Worm (Caenorhabditis elegans) whole organism, late embryonic: Measurements from ENCODE around the gene inx-5.
A peak's percentile ranks its signal among the peaks of the same experiment; 100 is the strongest.
"Not testable (repeated sequence)": the region's sequence is repeated elsewhere in the genome, so short reads cannot be mapped to it uniquely, and the experiment has no call there.

Experiments used
- C08G9.2 ChIP-seq: sonication (generic microtip); optimal IDR thresholded peaks from 2 replicates; lab custom pipeline; 2016; ENCODE audit warnings: mild to moderate bottlenecking, missing genetic modification characterization, moderate library complexity, missing compliant biosample characterization
- F13H6.1 ChIP-seq: sonication (generic microtip); optimal IDR thresholded peaks from 2 replicates; lab custom pipeline; 2016; ENCODE audit warnings: missing genetic modification characterization, missing compliant biosample characterization
- K02D7.2 ChIP-seq: sonication (generic microtip); optimal IDR thresholded peaks from 2 replicates; lab custom pipeline; 2017; ENCODE audit warnings: mild to moderate bottlenecking, missing genetic modification characterization, missing compliant biosample characterization
- K09A11.1 ChIP-seq: sonication (generic microtip); optimal IDR thresholded peaks from 2 replicates; lab custom pipeline; 2017; ENCODE audit warnings: antibody characterized with exemption, mild to moderate bottlenecking, missing genetic modification characterization, missing compliant biosample characterization; ENCODE audit not compliant: insufficient read depth
- ahr-1 ChIP-seq: sonication (generic microtip); optimal IDR thresholded peaks from 2 replicates; lab custom pipeline; 2016; ENCODE audit warnings: missing genetic modification characterization, missing compliant biosample characterization
- ceh-19 ChIP-seq: fragments of 200-800 bp; sonication (Bioruptor generic); optimal IDR thresholded peaks from 2 replicates; lab custom pipeline; 2018; ENCODE audit warnings: mild to moderate bottlenecking, missing genetic modification characterization, missing compliant biosample characterization
- ceh-2 ChIP-seq: sonication (generic microtip); optimal IDR thresholded peaks from 2 replicates; lab custom pipeline; 2016; ENCODE audit warnings: missing genotype, missing genetic modification characterization, missing compliant biosample characterization
- ceh-22 ChIP-seq: sonication (generic microtip); optimal IDR thresholded peaks from 2 replicates; lab custom pipeline; 2017; ENCODE audit warnings: missing biosample characterization, missing genetic modification characterization
- ceh-24 ChIP-seq: sonication (generic microtip); optimal IDR thresholded peaks from 2 replicates; lab custom pipeline; 2016; ENCODE audit warnings: mild to moderate bottlenecking, missing genetic modification characterization, missing compliant biosample characterization
- ceh-31 ChIP-seq: sonication (generic microtip); optimal IDR thresholded peaks from 2 replicates; lab custom pipeline; 2016; ENCODE audit warnings: missing genetic modification characterization, missing compliant biosample characterization
- ceh-45 ChIP-seq: fragments of 200-800 bp; sonication (Bioruptor generic); IDR thresholded peaks from 2 replicates; pipeline ENCODE4 v1.3.6; 2022; ENCODE audit warnings: missing genetic modification reagents, missing genetic modification characterization, missing compliant biosample characterization
- ceh-6 ChIP-seq: fragments of 200-800 bp; sonication (Bioruptor generic); optimal IDR thresholded peaks from 2 replicates; lab custom pipeline; 2018; ENCODE audit warnings: mild to moderate bottlenecking, missing genetic modification characterization, missing compliant biosample characterization
- elt-2 ChIP-seq: sonication (generic microtip); optimal IDR thresholded peaks from 2 replicates; lab custom pipeline; 2016; ENCODE audit warnings: missing genetic modification reagents, missing genetic modification characterization, missing compliant biosample characterization
- elt-4 ChIP-seq: sonication (generic microtip); optimal IDR thresholded peaks from 2 replicates; lab custom pipeline; 2016; ENCODE audit warnings: missing genetic modification characterization, missing compliant biosample characterization
- ets-4 ChIP-seq: sonication (generic microtip); optimal IDR thresholded peaks from 2 replicates; lab custom pipeline; 2016; ENCODE audit warnings: missing genetic modification characterization, missing compliant biosample characterization
- eyg-1 ChIP-seq: sonication (generic microtip); optimal IDR thresholded peaks from 2 replicates; lab custom pipeline; 2016; ENCODE audit warnings: missing genotype, missing genetic modification characterization, missing compliant biosample characterization
- fax-1 ChIP-seq: sonication (generic microtip); optimal IDR thresholded peaks from 2 replicates; lab custom pipeline; 2016; ENCODE audit warnings: missing genotype, missing genetic modification characterization, missing compliant biosample characterization
- fkh-10 ChIP-seq: fragments of 150-350 bp; optimal IDR thresholded peaks from 2 replicates; lab custom pipeline; 2014; ENCODE audit warnings: missing biosample characterization, missing genetic modification reagents, missing genetic modification characterization
- hlh-30 ChIP-seq: sonication (generic microtip); optimal IDR thresholded peaks from 2 replicates; lab custom pipeline; 2017; ENCODE audit warnings: antibody characterized with exemption, missing genetic modification characterization, missing compliant biosample characterization; ENCODE audit not compliant: insufficient read depth
- lim-6 ChIP-seq: sonication (generic microtip); optimal IDR thresholded peaks from 2 replicates; lab custom pipeline; 2016; ENCODE audit warnings: missing genetic modification characterization, missing compliant biosample characterization
- lin-11 ChIP-seq: fragments of 200-800 bp; sonication (Bioruptor generic); optimal IDR thresholded peaks from 2 replicates; lab custom pipeline; 2018; ENCODE audit warnings: mild to moderate bottlenecking, missing genetic modification characterization, missing compliant biosample characterization
- madf-2 ChIP-seq: sonication (generic microtip); optimal IDR thresholded peaks from 2 replicates; lab custom pipeline; 2017; ENCODE audit warnings: missing genetic modification characterization, missing compliant biosample characterization
- nhr-11 ChIP-seq: fragments of 150-350 bp; optimal IDR thresholded peaks from 2 replicates; lab custom pipeline; 2014; ENCODE audit warnings: missing biosample characterization, missing genetic modification characterization
- nhr-232 ChIP-seq: sonication (generic microtip); optimal IDR thresholded peaks from 2 replicates; lab custom pipeline; 2016; ENCODE audit warnings: missing genetic modification characterization, missing compliant biosample characterization
- pat-9 ChIP-seq: fragments of 200-800 bp; sonication (Bioruptor generic); optimal IDR thresholded peaks from 2 replicates; lab custom pipeline; 2018; ENCODE audit warnings: mild to moderate bottlenecking, missing genetic modification characterization, moderate library complexity, missing compliant biosample characterization
- pha-2 ChIP-seq: sonication (generic microtip); optimal IDR thresholded peaks from 2 replicates; lab custom pipeline; 2017; ENCODE audit warnings: mild to moderate bottlenecking, missing genetic modification characterization, missing compliant biosample characterization
- pha-4 ChIP-seq: fragments of 150-350 bp; optimal IDR thresholded peaks from 2 replicates; lab custom pipeline; 2018; ENCODE audit warnings: missing biosample characterization, missing genetic modification reagents, missing genetic modification characterization
- pqm-1 ChIP-seq: sonication (generic microtip); optimal IDR thresholded peaks from 2 replicates; lab custom pipeline; 2016; ENCODE audit warnings: missing genetic modification characterization, missing compliant biosample characterization
- ref-2 ChIP-seq: sonication (generic microtip); optimal IDR thresholded peaks from 2 replicates; lab custom pipeline; 2016; ENCODE audit warnings: missing genetic modification characterization, missing compliant biosample characterization
- tbx-7 ChIP-seq: sonication (generic microtip); optimal IDR thresholded peaks from 2 replicates; lab custom pipeline; 2016; ENCODE audit warnings: missing genotype, missing genetic modification characterization, missing compliant biosample characterization
- ttx-3 ChIP-seq: sonication (generic microtip); optimal IDR thresholded peaks from 2 replicates; lab custom pipeline; 2016; ENCODE audit warnings: missing genetic modification reagents, missing genetic modification characterization, missing compliant biosample characterization
- unc-3 ChIP-seq, 2 experiments: fragments of 200-800 bp in 1 of 2; sonication (Bioruptor generic) in 1 of 2; sonication (generic microtip) in 1 of 2; conservative IDR thresholded peaks in 1 of 2; optimal IDR thresholded peaks in 1 of 2; 2 replicates each; pipeline versions ENCODE4 v1.3.6 to Lab custom; 2016 to 2022; ENCODE audit warnings: missing compliant biosample characterization in 2 of 2, missing genetic modification characterization in 2 of 2, missing genetic modification reagents in 1 of 2
- unc-42 ChIP-seq: sonication (generic microtip); optimal IDR thresholded peaks from 2 replicates; lab custom pipeline; 2016; ENCODE audit warnings: missing genotype, missing genetic modification characterization, missing compliant biosample characterization

Gene inx-5

DNA sequence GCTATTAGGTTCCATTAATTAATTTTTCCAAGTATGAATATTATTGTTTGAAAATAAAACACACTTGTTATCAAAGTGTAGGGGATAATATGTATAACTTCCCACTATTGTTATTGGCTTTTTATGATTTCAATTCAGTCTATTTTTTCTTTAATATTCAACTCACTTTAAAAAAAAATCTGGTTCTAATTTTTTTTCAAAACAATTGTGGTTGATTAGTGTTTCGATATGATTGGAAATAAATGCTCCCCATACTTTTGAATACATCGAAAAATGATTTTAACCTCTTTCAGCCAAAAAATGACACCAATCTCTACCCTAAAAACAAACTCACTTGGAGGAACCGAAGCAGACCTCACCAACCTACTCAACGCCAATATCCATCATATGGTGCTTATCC lies 38.2 kb upstream of the inx-5 start, which contains the start of gene F55E10.2:
F55E10.2 (plus strand) TSS at position 301 of the 400 bp plus-strand sequence.
- TF ChIP-seq pha-2: no peak
- TF ChIP-seq, all 69 proteins: peak for 0

DNA sequence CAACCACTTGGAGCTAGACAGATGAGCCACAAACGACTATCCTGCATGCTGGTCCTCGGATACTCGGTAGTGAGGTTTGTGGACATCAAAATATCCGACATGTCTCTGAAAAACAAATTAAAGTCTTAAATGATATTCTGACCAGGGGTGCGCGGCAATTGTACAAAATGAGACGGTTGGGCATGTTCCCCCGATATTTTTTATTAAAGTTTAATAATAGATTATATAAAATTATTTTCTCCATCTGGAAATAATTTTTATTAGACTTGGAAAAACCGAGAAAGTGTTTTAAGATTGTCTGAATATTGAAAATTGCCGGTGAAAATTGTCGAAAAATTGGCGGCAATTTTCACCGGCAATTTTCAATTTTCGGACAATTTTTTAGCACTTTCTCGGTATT lies 25.6 kb upstream of the inx-5 start, which contains the start of gene F55E10.4:
F55E10.4 (minus strand) TSS at position 101 of the 400 bp plus-strand sequence.
- TF ChIP-seq eyg-1 (tag; lab: Kevin White, UChicago): no peak
- TF ChIP-seq lin-11 (tag; lab: Kevin White, UChicago): no peak
- no peak for TF ChIP-seq unc-3 (GFP tag; conservative IDR thresholded peaks at IDR 0.05; lab: Robert Waterston, UW)
- no peak for TF ChIP-seq unc-3 (tag; optimal IDR thresholded peaks at IDR 0.05; lab: Kevin White, UChicago)
- TF ChIP-seq pqm-1 (tag; lab: Kevin White, UChicago): no peak
- TF ChIP-seq pat-9: no peak
- TF ChIP-seq hlh-30 (tag; lab: Kevin White, UChicago): no peak
- no peak for TF ChIP-seq pha-4 (tag; lab: Kevin White, UChicago)
- TF ChIP-seq F13H6.1 (tag; lab: Kevin White, UChicago): no peak
- no peak for TF ChIP-seq ceh-31 (tag; lab: Kevin White, UChicago)
- no peak for TF ChIP-seq unc-42 (tag; lab: Kevin White, UChicago)
- no peak for TF ChIP-seq ceh-45 (GFP tag; lab: Robert Waterston, UW)
- TF ChIP-seq ceh-24 (tag; lab: Kevin White, UChicago): no peak
- TF ChIP-seq tbx-7 (tag; lab: Kevin White, UChicago): no peak
- no peak for TF ChIP-seq ref-2 (tag; lab: Kevin White, UChicago)

ce11 chrX:8326394-8326793 lies 24.2 kb upstream of the inx-5 start, which contains the start of gene R09F10.8:
Gene R09F10.8, minus strand, starts transcription at chrX:8326451.
- TF ChIP-seq nhr-232 (tag; lab: Kevin White, UChicago): no peak
- TF ChIP-seq K09A11.1 (tag; lab: Kevin White, UChicago): no peak
- TF ChIP-seq K02D7.2 (tag; lab: Kevin White, UChicago): no peak
- no peak for TF ChIP-seq fax-1 (tag; lab: Kevin White, UChicago)
- TF ChIP-seq F13H6.1 (tag; lab: Kevin White, UChicago): no peak
- TF ChIP-seq ceh-6 (GFP tag; lab: Kevin White, UChicago): no peak
- TF ChIP-seq fkh-10 (GFP tag; lab: Kevin White, UChicago): no peak
- TF ChIP-seq lin-11 (tag; lab: Kevin White, UChicago): no peak
- no peak for TF ChIP-seq C08G9.2 (tag; lab: Kevin White, UChicago)
- TF ChIP-seq lim-6 (tag; lab: Kevin White, UChicago): no peak
- no peak for TF ChIP-seq ahr-1 (tag; lab: Kevin White, UChicago)
- TF ChIP-seq ceh-2 (tag; lab: Kevin White, UChicago): no peak
- no peak for TF ChIP-seq madf-2 (tag; lab: Kevin White, UChicago)
- TF ChIP-seq elt-4: no peak
- TF ChIP-seq ceh-22 (tag; lab: Kevin White, UChicago): no peak
- no peak for TF ChIP-seq ttx-3 (tag; lab: Kevin White, UChicago)
- TF ChIP-seq ceh-19: no peak

- TF ChIP-seq unc-3 (GFP tag; conservative IDR thresholded peaks at IDR 0.05; lab: Robert Waterston, UW) (no peak), unc-3 (tag; optimal IDR thresholded peaks at IDR 0.05; lab: Kevin White, UChicago) (no peak), elt-2 (tag; lab: Kevin White, UChicago) (peak; percentile 77)
- TF ChIP-seq, all 69 proteins: peak for 1
Observed at ce11 chrX:8323371-8323770, 21.2 kb upstream of the inx-5 start, which contains the start of gene R09F10.1. Gene R09F10.1, plus strand, starts transcription at chrX:8323592.

ce11 chrX:8321811-8322210 lies 19.6 kb upstream of the inx-5 start, which contains the start of gene abu-9:
Gene abu-9, plus strand, starts transcription at chrX:8322111.
- not testable (repeated sequence) for TF ChIP-seq ceh-45 (GFP tag; lab: Robert Waterston, UW); ets-4 (tag; lab: Kevin White, UChicago); nhr-11 (tag; lab: Kevin White, UChicago)
